Fruit fly (Drosophila melanogaster) whole organism, embryonic: Measurements from ENCODE around the gene Elal.

Experiments used
- C15 ChIP-seq: fragments of 200-800 bp; sonication (Bioruptor generic); IDR thresholded peaks from 3 replicates; pipeline ENCODE4 v1.3.6; 2022; ENCODE audit warnings: missing biosample characterization, missing genetic modification characterization
- CG11560 ChIP-seq: fragments of 200-800 bp; sonication (Bioruptor generic); IDR thresholded peaks from 3 replicates; pipeline ENCODE4 v1.3.6; 2022; ENCODE audit warnings: missing biosample characterization, missing genetic modification characterization
- CG11696 ChIP-seq: fragments of 200-800 bp; sonication (Bioruptor generic); IDR thresholded peaks from 2 replicates; pipeline ENCODE4 v1.3.6; 2022; ENCODE audit warnings: missing biosample characterization, missing genetic modification characterization
- CG12659 ChIP-seq: fragments of 200-800 bp; sonication (Bioruptor generic); optimal IDR thresholded peaks from 3 replicates; lab custom pipeline; 2017; ENCODE audit warnings: mild to moderate bottlenecking, missing biosample characterization, missing genetic modification reagents, missing genetic modification characterization
- CG12942 ChIP-seq: fragments of 200-800 bp; sonication (Bioruptor generic); optimal IDR thresholded peaks from 3 replicates; lab custom pipeline; 2016; ENCODE audit warnings: missing biosample characterization, missing genetic modification characterization
- CG13123 ChIP-seq: fragments of 200-800 bp; sonication (Bioruptor generic); optimal IDR thresholded peaks from 2 replicates; lab custom pipeline; 2016; ENCODE audit warnings: missing biosample characterization, missing genetic modification characterization
- CG1529 ChIP-seq: fragments of 200-800 bp; sonication (Bioruptor generic); optimal IDR thresholded peaks from 3 replicates; lab custom pipeline; 2018; ENCODE audit warnings: missing biosample characterization, missing genetic modification characterization
- CG16813 ChIP-seq: fragments of 200-800 bp; sonication (Bioruptor generic); IDR thresholded peaks from 3 replicates; pipeline ENCODE4 v1.3.6; 2022; ENCODE audit warnings: missing biosample characterization, missing genetic modification characterization; ENCODE audit not compliant: partially characterized antibody
- CG17186 ChIP-seq: fragments of 200-800 bp; sonication (Bioruptor generic); optimal IDR thresholded peaks from 3 replicates; lab custom pipeline; 2017; ENCODE audit warnings: missing biosample characterization, missing genetic modification reagents, missing genetic modification characterization
- CG18599 ChIP-seq: fragments of 200-800 bp; sonication (Bioruptor generic); optimal IDR thresholded peaks from 3 replicates; lab custom pipeline; 2017; ENCODE audit warnings: missing biosample characterization, missing genetic modification characterization, mild to moderate bottlenecking, moderate library complexity, missing genetic modification reagents
- CG2120 ChIP-seq: fragments of 200-800 bp; sonication (Bioruptor generic); optimal IDR thresholded peaks from 3 replicates; lab custom pipeline; 2016; ENCODE audit warnings: missing biosample characterization, missing genetic modification characterization
- CG2129 ChIP-seq: fragments of 200-800 bp; sonication (Bioruptor generic); IDR thresholded peaks from 2 replicates; pipeline ENCODE4 v1.3.6; 2022; ENCODE audit warnings: missing biosample characterization, missing genetic modification characterization; ENCODE audit not compliant: partially characterized antibody
- CG2712 ChIP-seq: fragments of 200-800 bp; optimal IDR thresholded peaks from 3 replicates; lab custom pipeline; 2019; ENCODE audit warnings: missing biosample characterization, mild to moderate bottlenecking, missing genetic modification characterization, moderate library complexity
- CG2889 ChIP-seq: fragments of 200-800 bp; sonication (Bioruptor generic); IDR thresholded peaks from 3 replicates; pipeline ENCODE4 v1.3.6; 2022; ENCODE audit warnings: missing biosample characterization, missing genetic modification characterization
- CG32532 ChIP-seq: fragments of 200-800 bp; sonication (Bioruptor generic); IDR thresholded peaks from 2 replicates; pipeline ENCODE4 v1.3.6; 2022; ENCODE audit warnings: missing biosample characterization, missing genetic modification characterization
- CG3726 ChIP-seq: fragments of 200-800 bp; sonication (Bioruptor generic); IDR thresholded peaks from 3 replicates; pipeline ENCODE4, ENCODE4 v1.3.6; 2022; ENCODE audit warnings: missing biosample characterization, missing genetic modification characterization
- CG5245 ChIP-seq: fragments of 200-800 bp; sonication (Bioruptor generic); optimal IDR thresholded peaks from 3 replicates; lab custom pipeline; 2016; ENCODE audit warnings: missing biosample characterization, missing genetic modification characterization
- CG5953 ChIP-seq: fragments of 200-800 bp; sonication (Bioruptor generic); IDR thresholded peaks from 2 replicates; pipeline ENCODE4 v1.3.6; 2022; ENCODE audit warnings: missing biosample characterization, missing genetic modification characterization
- CoRest ChIP-seq: fragments of 200-800 bp; sonication (Bioruptor generic); optimal IDR thresholded peaks from 3 replicates; lab custom pipeline; 2018; ENCODE audit warnings: missing biosample characterization, mild to moderate bottlenecking, missing genetic modification characterization, moderate library complexity
- Dll ChIP-seq: fragments of 200-800 bp; sonication (Bioruptor generic); IDR thresholded peaks from 4 replicates; pipeline ENCODE4 v1.3.6; 2022; ENCODE audit warnings: missing biosample characterization, missing genetic modification characterization; ENCODE audit not compliant: partially characterized antibody
- HLH3B ChIP-seq: fragments of 200-800 bp; sonication (Bioruptor generic); IDR thresholded peaks from 2 replicates; pipeline ENCODE4 v1.3.6; 2022; ENCODE audit warnings: missing biosample characterization, missing genetic modification characterization
- Hr39 ChIP-seq: fragments of >200 bp; optimal IDR thresholded peaks from 2 replicates; lab custom pipeline; 2017
- Kr ChIP-seq: fragments of 200-800 bp; sonication (Bioruptor generic); optimal IDR thresholded peaks from 2 replicates; lab custom pipeline; 2017; ENCODE audit warnings: missing biosample characterization, mild to moderate bottlenecking, missing genetic modification characterization
- Lim3 ChIP-seq: fragments of 200-800 bp; sonication (Bioruptor generic); IDR thresholded peaks from 2 replicates; pipeline ENCODE4 v1.3.6; 2022; ENCODE audit warnings: missing biosample characterization, missing genetic modification characterization
- Nf-YC ChIP-seq: fragments of 200-800 bp; optimal IDR thresholded peaks from 3 replicates; lab custom pipeline; 2019; ENCODE audit warnings: missing biosample characterization, mild to moderate bottlenecking, missing genetic modification characterization, moderate library complexity
- Oli ChIP-seq: fragments of 200-800 bp; sonication (Bioruptor generic); optimal IDR thresholded peaks from 2 replicates; lab custom pipeline; 2018; ENCODE audit warnings: missing biosample characterization, mild to moderate bottlenecking, missing genetic modification characterization, moderate library complexity
- Poxn ChIP-seq: fragments of 200-800 bp; sonication (Bioruptor generic); IDR thresholded peaks from 2 replicates; pipeline ENCODE4 v1.3.6; 2022; ENCODE audit warnings: missing biosample characterization, missing genetic modification characterization
- Sin3A ChIP-seq: fragments of >200 bp; optimal IDR thresholded peaks from 2 replicates; lab custom pipeline; 2018
- Spps ChIP-seq: fragments of 200-800 bp; sonication (Bioruptor generic); optimal IDR thresholded peaks from 2 replicates; lab custom pipeline; 2018; ENCODE audit warnings: missing biosample characterization, mild to moderate bottlenecking, missing genetic modification characterization
- abd-A ChIP-seq: fragments of 200-800 bp; sonication (Bioruptor generic); optimal IDR thresholded peaks from 3 replicates; lab custom pipeline; 2019; ENCODE audit warnings: missing biosample characterization, mild to moderate bottlenecking, missing genetic modification characterization, moderate library complexity
- ap ChIP-seq: fragments of 200-800 bp; sonication (Bioruptor generic); IDR thresholded peaks from 2 replicates; pipeline ENCODE4 v1.3.6; 2022; ENCODE audit warnings: missing biosample characterization, missing genetic modification characterization
- bowl ChIP-seq: fragments of 200-800 bp; sonication (Bioruptor generic); IDR thresholded peaks from 2 replicates; pipeline ENCODE4 v1.3.6; 2022; ENCODE audit warnings: missing biosample characterization, missing genetic modification characterization
- bsh ChIP-seq, 2 experiments: fragments of 200-800 bp; sonication (Bioruptor generic); optimal IDR thresholded peaks; 2 replicates each; lab custom pipeline; 2017 to 2018; ENCODE audit warnings: mild to moderate bottlenecking in 2 of 2, missing biosample characterization in 2 of 2, missing genetic modification characterization in 2 of 2, moderate library complexity in 1 of 2
- cato ChIP-seq: fragments of 200-800 bp; sonication (Bioruptor generic); optimal IDR thresholded peaks from 2 replicates; lab custom pipeline; 2016; ENCODE audit warnings: missing biosample characterization, missing genetic modification characterization, borderline replicate concordance
- chif ChIP-seq, 2 experiments: fragments of 200-800 bp; sonication (Bioruptor generic); optimal IDR thresholded peaks; 3 replicates each; lab custom pipeline; 2016; ENCODE audit warnings: missing biosample characterization in 2 of 2, missing genetic modification characterization in 2 of 2
- ems ChIP-seq: fragments of 200-800 bp; sonication (Bioruptor generic); optimal IDR thresholded peaks from 3 replicates; lab custom pipeline; 2016; ENCODE audit warnings: missing biosample characterization, missing genetic modification characterization
- gsb ChIP-seq: fragments of 200-800 bp; sonication (Bioruptor generic); IDR thresholded peaks from 2 replicates; pipeline ENCODE4 v1.3.6; 2022; ENCODE audit warnings: missing biosample characterization, missing genetic modification characterization
- gsb-n ChIP-seq: fragments of 200-800 bp; sonication (Bioruptor generic); optimal IDR thresholded peaks from 3 replicates; lab custom pipeline; 2018; ENCODE audit warnings: missing biosample characterization, mild to moderate bottlenecking, missing genetic modification characterization
- jumu ChIP-seq: fragments of 200-800 bp; sonication (Bioruptor generic); optimal IDR thresholded peaks from 3 replicates; lab custom pipeline; 2016; ENCODE audit warnings: missing biosample characterization, missing genetic modification characterization
- nerfin-2 ChIP-seq: fragments of 200-800 bp; sonication (Bioruptor generic); IDR thresholded peaks from 2 replicates; pipeline ENCODE4 v1.3.6; 2022; ENCODE audit warnings: missing biosample characterization, missing genetic modification characterization; ENCODE audit not compliant: partially characterized antibody
- p53 ChIP-seq: fragments of 200-800 bp; sonication (Bioruptor generic); optimal IDR thresholded peaks from 2 replicates; lab custom pipeline; 2016; ENCODE audit warnings: missing biosample characterization, missing genetic modification characterization
- pan ChIP-seq, 4 experiments: fragments of >200 bp in 3 of 4; fragments of 200-800 bp in 1 of 4; sonication (Bioruptor generic) in 1 of 4; optimal IDR thresholded peaks in 3 of 4; IDR thresholded peaks in 1 of 4; 2 replicates each; pipeline versions ENCODE4 v1.3.6 to Lab custom; 2017 to 2022; ENCODE audit warnings: missing biosample characterization in 2 of 4, missing genetic modification characterization in 2 of 4, mixed read lengths in 1 of 4
- prd ChIP-seq, 3 experiments: fragments of >200 bp in 2 of 3; fragments of 200-800 bp in 1 of 3; sonication (Bioruptor generic) in 1 of 3; optimal IDR thresholded peaks in 2 of 3; IDR thresholded peaks in 1 of 3; 2 replicates in 2 of 3; 3 replicates in 1 of 3; pipeline versions ENCODE4 v1.3.6 to Lab custom; 2017 to 2022; ENCODE audit warnings: missing biosample characterization in 1 of 3, missing genetic modification characterization in 1 of 3
- pum ChIP-seq: fragments of 200-800 bp; sonication (Bioruptor generic); optimal IDR thresholded peaks from 2 replicates; lab custom pipeline; 2016; ENCODE audit warnings: missing biosample characterization, missing genetic modification characterization
- pzg ChIP-seq: fragments of 200-800 bp; sonication (Bioruptor generic); optimal IDR thresholded peaks from 3 replicates; lab custom pipeline; 2018; ENCODE audit warnings: missing biosample characterization, mild to moderate bottlenecking, missing genetic modification characterization, moderate library complexity
- repo ChIP-seq: fragments of 200-800 bp; sonication (Bioruptor generic); optimal IDR thresholded peaks from 2 replicates; lab custom pipeline; 2016; ENCODE audit warnings: missing biosample characterization, missing genetic modification characterization
- slou ChIP-seq: fragments of 200-800 bp; sonication (Bioruptor generic); optimal IDR thresholded peaks from 3 replicates; lab custom pipeline; 2016; ENCODE audit warnings: missing biosample characterization, missing genetic modification characterization
- so ChIP-seq: fragments of 200-800 bp; sonication (Bioruptor generic); IDR thresholded peaks from 3 replicates; pipeline ENCODE4 v1.3.6; 2022; ENCODE audit warnings: missing biosample characterization, missing genetic modification characterization
- sqz ChIP-seq: fragments of 200-800 bp; sonication (Bioruptor generic); optimal IDR thresholded peaks from 3 replicates; lab custom pipeline; 2018; ENCODE audit warnings: missing biosample characterization, mild to moderate bottlenecking, missing genetic modification characterization
- tap ChIP-seq: fragments of 200-800 bp; optimal IDR thresholded peaks from 3 replicates; lab custom pipeline; 2019; ENCODE audit warnings: missing biosample characterization, mild to moderate bottlenecking, missing genetic modification characterization, moderate library complexity

The Elal gene

DNA sequence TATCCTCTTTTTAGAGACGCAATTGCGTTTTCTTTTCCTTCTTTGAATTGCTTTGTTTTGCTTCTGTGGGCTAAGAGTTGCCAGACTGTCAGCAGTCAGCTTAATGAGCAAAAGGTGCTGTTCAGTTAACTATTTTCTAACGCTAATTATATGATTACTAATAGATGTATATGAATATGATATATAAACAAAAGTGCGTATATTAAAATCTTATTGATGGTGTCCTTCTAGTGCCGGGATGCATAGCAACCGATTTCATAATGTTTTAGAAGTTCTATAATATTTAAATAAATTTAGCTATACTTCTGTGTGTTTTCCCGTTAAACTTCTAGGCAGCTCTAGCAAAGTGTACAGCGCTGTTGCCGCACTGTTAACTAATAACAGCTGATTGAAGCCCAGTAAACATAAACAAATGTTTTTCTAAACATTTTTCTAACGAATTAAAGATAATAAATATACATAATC lies 35.2 kb upstream of the Elal start, which contains the start of the genes Kaz and CG43273 (continued):
- TF ChIP-seq nerfin-2 (GFP tag; lab: Robert Waterston, UW) (no peak), chif (GFP tag; optimal IDR thresholded peaks at IDR 0.05; lab: Kevin White, UChicago) (peak in 1 of 2 experiments; percentile 11), CG2889 (GFP tag; lab: Robert Waterston, UW) (no peak), jumu (GFP tag; lab: Kevin White, UChicago) (no peak), CG11560 (tag; lab: Robert Waterston, UW) (no peak), Poxn (GFP tag; lab: Robert Waterston, UW) (no peak), pzg (GFP tag; lab: Kevin White, UChicago) (peak; percentile 35), Oli (peak; percentile 44), cato (GFP tag; lab: Kevin White, UChicago) (peak; percentile 15), CG13123 (GFP tag; lab: Kevin White, UChicago) (no peak), abd-A (tag; lab: Kevin White, UChicago) (no peak), C15 (no peak), Hr39 (no peak), CG2129 (no peak), slou (GFP tag; lab: Kevin White, UChicago) (peak; percentile 35), repo (GFP tag; lab: Kevin White, UChicago) (no peak), CoRest (tag; lab: Kevin White, UChicago) (peak; percentile 79), sqz (GFP tag; lab: Kevin White, UChicago) (no peak), Nf-YC (tag; lab: Kevin White, UChicago) (no peak), Sin3A (lab: Kevin White, UChicago) (peak; percentile 43), CG11696 (GFP tag; lab: Robert Waterston, UW) (no peak), CG5953 (no peak), CG2120 (GFP tag; lab: Kevin White, UChicago) (peak; percentile 67), gsb-n (no peak), CG17186 (GFP tag; lab: Kevin White, UChicago) (peak; percentile 44), CG32532 (GFP tag; lab: Robert Waterston, UW) (peak; percentile 64), bowl (GFP tag; lab: Robert Waterston, UW) (no peak), p53 (GFP tag; lab: Kevin White, UChicago) (no peak), CG2712 (tag; lab: Kevin White, UChicago) (peak; percentile 70), tap (tag; lab: Kevin White, UChicago) (no peak), prd (optimal IDR thresholded peaks at IDR 0.05; lab: Kevin White, UChicago) (no peak), prd (GFP tag; IDR thresholded peaks at IDR 0.05; lab: Robert Waterston, UW) (peak; percentile 64; the same call in 2 of the 3 replicates), CG12659 (GFP tag; lab: Kevin White, UChicago) (peak; percentile 68), Lim3 (GFP tag; lab: Robert Waterston, UW) (no peak), so (no peak), Kr (GFP tag; lab: Kevin White, UChicago) (no peak), HLH3B (GFP tag; lab: Robert Waterston, UW) (no peak), CG3726 (no peak), Spps (no peak), pum (GFP tag; lab: Kevin White, UChicago) (peak; percentile 0), bsh (GFP tag; optimal IDR thresholded peaks at IDR 0.05; lab: Kevin White, UChicago) (no peak), gsb (no peak), CG18599 (GFP tag; lab: Kevin White, UChicago) (peak; percentile 67), Dll (GFP tag; lab: Robert Waterston, UW) (0 out of 4 replicates have a peak, but pooled peaks have one; percentile 25), CG12942 (GFP tag; lab: Kevin White, UChicago) (peak; percentile 40), ap (no peak), ems (peak; percentile 6), pan (optimal IDR thresholded peaks at IDR 0.05; lab: Kevin White, UChicago) (no peak), pan (GFP tag; optimal IDR thresholded peaks at IDR 0.05 in 1 of 2, IDR thresholded peaks at IDR 0.05 in 1 of 2) (no peak), CG16813 (no peak), CG5245 (GFP tag; lab: Kevin White, UChicago) (no peak), CG1529 (no peak)
